Comparison of ENCODE assay signal across 2 fruit fly cellular contexts in the genomic region with DNA sequence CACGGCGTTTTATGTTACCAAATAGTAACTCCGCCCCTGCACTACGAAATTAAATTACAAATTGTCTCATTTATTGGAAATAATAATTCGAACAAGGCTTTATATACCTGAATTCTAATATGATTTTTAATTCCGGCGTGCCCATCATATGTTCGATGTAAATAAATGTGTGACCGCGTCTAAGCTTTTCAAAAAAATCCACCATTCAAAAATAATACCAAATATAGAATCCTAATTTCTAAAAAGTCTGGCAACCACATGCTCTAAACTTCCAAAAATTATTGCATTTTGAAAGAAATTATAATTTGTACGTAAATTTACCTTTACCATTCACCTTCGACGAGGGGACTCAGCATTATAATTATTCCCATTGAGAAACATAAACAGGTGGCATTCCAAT.
TF ChIP-seq lines count a peak whose summit lies in the region.

A gene (minus strand): TSS at position 150 of the 400 bp plus-strand sequence.

- no peak for TF ChIP-seq CTCF in whole organism, embryonic (GFP tag; optimal IDR thresholded peaks at IDR 0.05; lab: Kevin White, UChicago)

TF ChIP-seq in whole organism, adult, 20 proteins besides CTCF, POLR2A, EP300 and RAD21:
- no peak for TF ChIP-seq Clk (GFP tag; optimal IDR thresholded peaks at IDR 0.05; lab: Kevin White, UChicago)
- peak; percentile 22 for TF ChIP-seq kay (GFP tag; lab: Kevin White, UChicago; ENCODE audit: borderline replicate concordance)
- TF ChIP-seq CG7101 (tag; optimal IDR thresholded peaks at IDR 0.05; lab: Kevin White, UChicago) = no peak
- no peak for TF ChIP-seq CG1620 (GFP tag; optimal IDR thresholded peaks at IDR 0.05; lab: Kevin White, UChicago)

TF ChIP-seq in whole organism, embryonic, 481 proteins besides CTCF, POLR2A, EP300 and RAD21:
- TF ChIP-seq gfzf (GFP tag; optimal IDR thresholded peaks at IDR 0.05; lab: Kevin White, UChicago) (peak; percentile 68), pzg (GFP tag; optimal IDR thresholded peaks at IDR 0.05; lab: Kevin White, UChicago) (peak; percentile 31), MBD-R2 (GFP tag; IDR thresholded peaks at IDR 0.05; lab: Robert Waterston, UW) (peak; percentile 60), aop (GFP tag; IDR thresholded peaks at IDR 0.05; lab: Robert Waterston, UW) (no peak), stwl (tag; optimal IDR thresholded peaks at IDR 0.05; lab: Kevin White, UChicago) (peak; percentile 44), E2f2 (GFP tag; IDR thresholded peaks at IDR 0.05; lab: Robert Waterston, UW) (peak; percentile 59), crp (GFP tag; optimal IDR thresholded peaks at IDR 0.05; lab: Kevin White, UChicago) (peak in 1 of 2 experiments; percentile 75), Dp (GFP tag; optimal IDR thresholded peaks at IDR 0.05; lab: Kevin White, UChicago) (peak; percentile 26), CoRest (tag; optimal IDR thresholded peaks at IDR 0.05; lab: Kevin White, UChicago) (peak; percentile 4), tio (GFP tag; optimal IDR thresholded peaks at IDR 0.05; lab: Kevin White, UChicago) (no peak), gsb-n (tag; optimal IDR thresholded peaks at IDR 0.05; lab: Kevin White, UChicago) (no peak), Xbp1 (GFP tag; optimal IDR thresholded peaks at IDR 0.05; lab: Kevin White, UChicago) (no peak), Hr51 (GFP tag; optimal IDR thresholded peaks at IDR 0.05; lab: Kevin White, UChicago) (peak in 1 of 2 experiments; percentile 9), Myb (GFP tag; optimal IDR thresholded peaks at IDR 0.05; lab: Kevin White, UChicago) (peak; percentile 57), Ets97D (GFP tag; optimal IDR thresholded peaks at IDR 0.05; lab: Kevin White, UChicago) (peak; percentile 47)
